Fruit fly (Drosophila melanogaster) whole organism, embryonic: ENCODE measurements around the gene ppk24.

Source experiments
- ATbp ChIP-seq: fragments of 200-800 bp; sonication (Bioruptor generic); optimal IDR thresholded peaks from 2 replicates; lab custom pipeline; 2017; ENCODE audit warnings: missing biosample characterization, mild to moderate bottlenecking, missing genetic modification characterization, missing genetic modification reagents
- Atf-2 ChIP-seq: fragments of 200-800 bp; sonication (Bioruptor generic); optimal IDR thresholded peaks from 2 replicates; lab custom pipeline; 2016; ENCODE audit warnings: missing biosample characterization, missing genetic modification characterization
- Atf6 ChIP-seq: fragments of 200-800 bp; sonication (Bioruptor generic); IDR thresholded peaks from 2 replicates; pipeline ENCODE4 v1.3.6; 2022; ENCODE audit warnings: missing biosample characterization, missing genetic modification characterization
- CG10431 ChIP-seq: fragments of 200-800 bp; sonication (Bioruptor generic); optimal IDR thresholded peaks from 3 replicates; lab custom pipeline; 2018; ENCODE audit warnings: missing biosample characterization, mild to moderate bottlenecking, missing genetic modification characterization
- CG11723 ChIP-seq: fragments of 200-800 bp; sonication (Bioruptor generic); optimal IDR thresholded peaks from 2 replicates; lab custom pipeline; 2017; ENCODE audit warnings: missing biosample characterization, mild to moderate bottlenecking, missing genetic modification characterization
- CG12236 ChIP-seq: fragments of 200-800 bp; sonication (Bioruptor generic); optimal IDR thresholded peaks from 2 replicates; lab custom pipeline; 2016; ENCODE audit warnings: missing biosample characterization, missing genetic modification characterization
- CG12744 ChIP-seq: fragments of 200-800 bp; sonication (Bioruptor generic); optimal IDR thresholded peaks from 2 replicates; lab custom pipeline; 2016; ENCODE audit warnings: missing biosample characterization, missing genetic modification characterization
- CG12942 ChIP-seq: fragments of 200-800 bp; sonication (Bioruptor generic); optimal IDR thresholded peaks from 3 replicates; lab custom pipeline; 2016; ENCODE audit warnings: missing biosample characterization, missing genetic modification characterization
- CG13123 ChIP-seq: fragments of 200-800 bp; sonication (Bioruptor generic); optimal IDR thresholded peaks from 2 replicates; lab custom pipeline; 2016; ENCODE audit warnings: missing biosample characterization, missing genetic modification characterization
- CG1529 ChIP-seq: fragments of 200-800 bp; sonication (Bioruptor generic); optimal IDR thresholded peaks from 3 replicates; lab custom pipeline; 2018; ENCODE audit warnings: missing biosample characterization, missing genetic modification characterization
- CG17359 ChIP-seq: fragments of 200-800 bp; sonication (Bioruptor generic); optimal IDR thresholded peaks from 3 replicates; lab custom pipeline; 2018; ENCODE audit warnings: missing biosample characterization, mild to moderate bottlenecking, missing genetic modification characterization, moderate library complexity
- CG18011 ChIP-seq: fragments of 200-800 bp; sonication (Bioruptor generic); optimal IDR thresholded peaks from 2 replicates; lab custom pipeline; 2017; ENCODE audit warnings: missing biosample characterization, missing genetic modification characterization, mild to moderate bottlenecking, moderate library complexity, missing genotype
- CG2889 ChIP-seq: fragments of 200-800 bp; sonication (Bioruptor generic); IDR thresholded peaks from 3 replicates; pipeline ENCODE4 v1.3.6; 2022; ENCODE audit warnings: missing biosample characterization, missing genetic modification characterization
- CG3065 ChIP-seq: fragments of 200-800 bp; sonication (Bioruptor generic); optimal IDR thresholded peaks from 2 replicates; lab custom pipeline; 2016; ENCODE audit warnings: missing biosample characterization, missing genetic modification characterization
- CG31365 ChIP-seq: fragments of 200-800 bp; sonication (Bioruptor generic); optimal IDR thresholded peaks from 2 replicates; lab custom pipeline; 2018; ENCODE audit warnings: missing biosample characterization, mild to moderate bottlenecking, missing genetic modification characterization
- CG32767 ChIP-seq: fragments of 200-800 bp; sonication (Bioruptor generic); IDR thresholded peaks from 2 replicates; pipeline ENCODE4 v1.3.6; 2022; ENCODE audit warnings: missing biosample characterization, missing genetic modification characterization
- CG4424 ChIP-seq: fragments of 200-800 bp; sonication (Bioruptor generic); optimal IDR thresholded peaks from 3 replicates; lab custom pipeline; 2016; ENCODE audit warnings: missing biosample characterization, missing genetic modification characterization
- CG5953 ChIP-seq: fragments of 200-800 bp; sonication (Bioruptor generic); IDR thresholded peaks from 2 replicates; pipeline ENCODE4 v1.3.6; 2022; ENCODE audit warnings: missing biosample characterization, missing genetic modification characterization
- CG6689 ChIP-seq: fragments of 200-800 bp; sonication (Bioruptor generic); IDR thresholded peaks from 2 replicates; pipeline ENCODE4 v1.3.6; 2022; ENCODE audit warnings: missing biosample characterization, missing genetic modification characterization
- CG7271 ChIP-seq: fragments of 200-800 bp; sonication (Bioruptor generic); optimal IDR thresholded peaks from 2 replicates; lab custom pipeline; 2018; ENCODE audit warnings: missing biosample characterization, mild to moderate bottlenecking, missing genetic modification characterization, moderate library complexity
- CG7357 ChIP-seq: fragments of 200-800 bp; sonication (Bioruptor generic); IDR thresholded peaks from 3 replicates; pipeline ENCODE4 v1.3.6; 2022; ENCODE audit warnings: missing biosample characterization, missing genetic modification characterization
- CG9797 ChIP-seq: fragments of 200-800 bp; sonication (Bioruptor generic); optimal IDR thresholded peaks from 3 replicates; lab custom pipeline; 2018; ENCODE audit warnings: missing biosample characterization, mild to moderate bottlenecking, missing genetic modification characterization
- CkIIα-i1 ChIP-seq: fragments of 200-800 bp; sonication (Bioruptor generic); IDR thresholded peaks from 2 replicates; pipeline ENCODE4 v1.3.6; 2022; ENCODE audit warnings: missing biosample characterization, missing genetic modification characterization
- Dfd ChIP-seq, 2 experiments: fragments of >200 bp; optimal IDR thresholded peaks; 2 replicates each; lab custom pipeline; 2017; ENCODE audit warnings: missing biosample characterization in 2 of 2, missing genetic modification characterization in 2 of 2
- Dip2 ChIP-seq: fragments of 200-800 bp; sonication (Bioruptor generic); IDR thresholded peaks from 2 replicates; pipeline ENCODE4 v1.3.6; 2022; ENCODE audit warnings: missing biosample characterization, missing genetic modification characterization
- ERR ChIP-seq: fragments of 200-800 bp; sonication (Bioruptor generic); optimal IDR thresholded peaks from 2 replicates; lab custom pipeline; 2016; ENCODE audit warnings: missing biosample characterization, missing genetic modification characterization
- Ets65A ChIP-seq: fragments of 200-800 bp; sonication (Bioruptor generic); peaks from one replicate; lab custom pipeline; 2016; ENCODE audit warnings: missing biosample characterization, missing genetic modification characterization
- H15 ChIP-seq: fragments of 200-800 bp; sonication (Bioruptor generic); IDR thresholded peaks from 3 replicates; pipeline ENCODE4 v1.3.6; 2022; ENCODE audit warnings: missing biosample characterization, missing genetic modification characterization
- HLH54F ChIP-seq: fragments of 200-800 bp; sonication (Bioruptor generic); optimal IDR thresholded peaks from 3 replicates; lab custom pipeline; 2016; ENCODE audit warnings: missing biosample characterization, missing genetic modification characterization
- HmgD ChIP-seq: fragments of 200-800 bp; sonication (Bioruptor generic); optimal IDR thresholded peaks from 3 replicates; lab custom pipeline; 2016; ENCODE audit warnings: missing biosample characterization, missing genetic modification characterization
- HmgZ ChIP-seq: fragments of 200-800 bp; sonication (Bioruptor generic); optimal IDR thresholded peaks from 2 replicates; lab custom pipeline; 2018; ENCODE audit warnings: missing biosample characterization, mild to moderate bottlenecking, missing genetic modification characterization
- Hmx ChIP-seq: fragments of 200-800 bp; sonication (Bioruptor generic); optimal IDR thresholded peaks from 2 replicates; lab custom pipeline; 2016; ENCODE audit warnings: missing biosample characterization, missing genetic modification characterization
- Kr ChIP-seq: fragments of 200-800 bp; sonication (Bioruptor generic); optimal IDR thresholded peaks from 2 replicates; lab custom pipeline; 2017; ENCODE audit warnings: missing biosample characterization, mild to moderate bottlenecking, missing genetic modification characterization
- Lim3 ChIP-seq: fragments of 200-800 bp; sonication (Bioruptor generic); IDR thresholded peaks from 2 replicates; pipeline ENCODE4 v1.3.6; 2022; ENCODE audit warnings: missing biosample characterization, missing genetic modification characterization
- MTF-1 ChIP-seq: fragments of 200-800 bp; sonication (Bioruptor generic); optimal IDR thresholded peaks from 2 replicates; lab custom pipeline; 2018; ENCODE audit warnings: missing biosample characterization, mild to moderate bottlenecking, missing genetic modification characterization, borderline replicate concordance
- Mes4 ChIP-seq: fragments of 200-800 bp; sonication (Bioruptor generic); optimal IDR thresholded peaks from 2 replicates; lab custom pipeline; 2016; ENCODE audit warnings: missing biosample characterization, missing genetic modification characterization
- Poxn ChIP-seq: fragments of 200-800 bp; sonication (Bioruptor generic); IDR thresholded peaks from 2 replicates; pipeline ENCODE4 v1.3.6; 2022; ENCODE audit warnings: missing biosample characterization, missing genetic modification characterization
- Ravus ChIP-seq: fragments of 200-800 bp; sonication (Bioruptor generic); IDR thresholded peaks from 2 replicates; pipeline ENCODE4 v1.3.6; 2022; ENCODE audit warnings: missing biosample characterization, missing genetic modification characterization
- Rfx ChIP-seq: fragments of 200-800 bp; sonication (Bioruptor generic); IDR thresholded peaks from 2 replicates; pipeline ENCODE4 v1.3.6; 2022; ENCODE audit warnings: missing biosample characterization, missing genetic modification characterization
- Six4 ChIP-seq: fragments of 200-800 bp; sonication (Bioruptor generic); optimal IDR thresholded peaks from 2 replicates; lab custom pipeline; 2016; ENCODE audit warnings: missing biosample characterization, missing genetic modification characterization
- Ssrp ChIP-seq: fragments of 200-800 bp; sonication (Bioruptor generic); optimal IDR thresholded peaks from 2 replicates; lab custom pipeline; 2018; ENCODE audit warnings: missing biosample characterization, mild to moderate bottlenecking, missing genetic modification characterization, moderate library complexity
- abd-A ChIP-seq: fragments of 200-800 bp; sonication (Bioruptor generic); optimal IDR thresholded peaks from 3 replicates; lab custom pipeline; 2019; ENCODE audit warnings: missing biosample characterization, mild to moderate bottlenecking, missing genetic modification characterization, moderate library complexity
- ase ChIP-seq: fragments of 200-800 bp; sonication (Bioruptor generic); IDR thresholded peaks from 3 replicates; pipeline ENCODE4 v1.3.6; 2022; ENCODE audit warnings: missing biosample characterization, missing genetic modification characterization
- ci ChIP-seq: fragments of 200-800 bp; sonication (Bioruptor generic); IDR thresholded peaks from 3 replicates; pipeline ENCODE4 v1.3.6; 2022; ENCODE audit warnings: missing biosample characterization, missing genetic modification characterization
- dan ChIP-seq: fragments of 200-800 bp; sonication (Bioruptor generic); IDR thresholded peaks from 2 replicates; pipeline ENCODE4 v1.3.6; 2022; ENCODE audit warnings: missing biosample characterization, missing genetic modification characterization
- gro ChIP-seq: fragments of 200-800 bp; sonication (Bioruptor generic); optimal IDR thresholded peaks from 2 replicates; lab custom pipeline; 2016; ENCODE audit warnings: missing biosample characterization, missing genetic modification characterization
- hbn ChIP-seq: fragments of 200-800 bp; sonication (Bioruptor generic); IDR thresholded peaks from 2 replicates; pipeline ENCODE4 v1.3.6; 2022; ENCODE audit warnings: missing biosample characterization, missing genetic modification characterization; ENCODE audit not compliant: partially characterized antibody
- mld ChIP-seq: fragments of 200-800 bp; sonication (Bioruptor generic); IDR thresholded peaks from 3 replicates; pipeline ENCODE4 v1.3.6; 2022; ENCODE audit warnings: missing biosample characterization, missing genetic modification characterization; ENCODE audit not compliant: partially characterized antibody
- pan ChIP-seq, 4 experiments: fragments of >200 bp in 3 of 4; fragments of 200-800 bp in 1 of 4; sonication (Bioruptor generic) in 1 of 4; optimal IDR thresholded peaks in 3 of 4; IDR thresholded peaks in 1 of 4; 2 replicates each; pipeline versions ENCODE4 v1.3.6 to Lab custom; 2017 to 2022; ENCODE audit warnings: missing biosample characterization in 2 of 4, missing genetic modification characterization in 2 of 4, mixed read lengths in 1 of 4
- trh ChIP-seq: fragments of 200-800 bp; sonication (Bioruptor generic); optimal IDR thresholded peaks from 2 replicates; lab custom pipeline; 2016; ENCODE audit warnings: missing biosample characterization, missing genetic modification characterization
- usp ChIP-seq: fragments of >200 bp; optimal IDR thresholded peaks from 2 replicates; lab custom pipeline; 2017; ENCODE audit warnings: missing biosample characterization, missing genetic modification characterization

The ppk24 gene

dm6 chr3R:31308855-31309646 is 43.5 kb downstream of the ppk24 start (continued):
- TF ChIP-seq Ets65A (GFP tag; lab: Kevin White, UChicago) (peak; percentile 79), CG32767 (GFP tag; lab: Robert Waterston, UW) (no peak), CG12236 (GFP tag; lab: Kevin White, UChicago) (peak; percentile 50), CG3065 (GFP tag; lab: Kevin White, UChicago) (no peak), CG10431 (GFP tag; lab: Kevin White, UChicago) (peak; percentile 29), CG13123 (GFP tag; lab: Kevin White, UChicago) (no peak), CG17359 (tag; lab: Kevin White, UChicago) (peak; percentile 65), Ssrp (tag; lab: Kevin White, UChicago) (no peak), Kr (peak; percentile 24), CG9797 (GFP tag; lab: Kevin White, UChicago) (no peak), HLH54F (GFP tag; lab: Kevin White, UChicago) (no peak), trh (GFP tag; lab: Kevin White, UChicago) (no peak), CG7357 (no peak), H15 (GFP tag; lab: Robert Waterston, UW) (no peak), Atf6 (GFP tag; lab: Robert Waterston, UW) (no peak), Six4 (no peak), gro (GFP tag; lab: Kevin White, UChicago) (no peak), CG7271 (tag; lab: Kevin White, UChicago) (no peak), ERR (GFP tag; lab: Kevin White, UChicago) (no peak), Dip2 (GFP tag; lab: Robert Waterston, UW) (no peak), CG11723 (peak; percentile 64), ci (peak; percentile 79), Rfx (GFP tag; lab: Robert Waterston, UW) (no peak), usp (GFP tag; lab: Kevin White, UChicago) (no peak), CG18011 (GFP tag; lab: Kevin White, UChicago) (no peak), HmgZ (tag; lab: Kevin White, UChicago) (no peak), ase (GFP tag; lab: Robert Waterston, UW) (no peak), CG4424 (GFP tag; lab: Kevin White, UChicago) (no peak), Dfd (GFP tag; optimal IDR thresholded peaks at IDR 0.05; lab: Kevin White, UChicago) (no peak), abd-A (no peak), dan (GFP tag; lab: Robert Waterston, UW) (no peak), pan (optimal IDR thresholded peaks at IDR 0.05; lab: Kevin White, UChicago) (no peak), pan (GFP tag; optimal IDR thresholded peaks at IDR 0.05 in 1 of 2, IDR thresholded peaks at IDR 0.05 in 1 of 2) (peak in 1 of 2 experiments; percentile 21), CkIIα-i1 (GFP tag; lab: Robert Waterston, UW) (no peak), Ravus (GFP tag; lab: Robert Waterston, UW) (no peak), CG12942 (no peak), CG6689 (GFP tag; lab: Robert Waterston, UW) (no peak), Atf-2 (GFP tag; lab: Kevin White, UChicago) (no peak), Mes4 (peak; percentile 3), CG1529 (peak; percentile 50), CG5953 (no peak), mld (no peak), CG2889 (no peak), hbn (GFP tag; lab: Robert Waterston, UW) (no peak), Lim3 (GFP tag; lab: Robert Waterston, UW) (no peak), MTF-1 (GFP tag; lab: Kevin White, UChicago) (peak; percentile 68), Hmx (GFP tag; lab: Kevin White, UChicago) (no peak), HmgD (GFP tag; lab: Kevin White, UChicago) (no peak), CG31365 (tag; lab: Kevin White, UChicago) (no peak), CG12744 (no peak), Poxn (GFP tag; lab: Robert Waterston, UW) (no peak), ATbp (GFP tag; lab: Kevin White, UChicago) (peak; percentile 85)
